Fruit fly (Drosophila melanogaster): ENCODE data around the gene CG34377.

Gene CG34377

DNA sequence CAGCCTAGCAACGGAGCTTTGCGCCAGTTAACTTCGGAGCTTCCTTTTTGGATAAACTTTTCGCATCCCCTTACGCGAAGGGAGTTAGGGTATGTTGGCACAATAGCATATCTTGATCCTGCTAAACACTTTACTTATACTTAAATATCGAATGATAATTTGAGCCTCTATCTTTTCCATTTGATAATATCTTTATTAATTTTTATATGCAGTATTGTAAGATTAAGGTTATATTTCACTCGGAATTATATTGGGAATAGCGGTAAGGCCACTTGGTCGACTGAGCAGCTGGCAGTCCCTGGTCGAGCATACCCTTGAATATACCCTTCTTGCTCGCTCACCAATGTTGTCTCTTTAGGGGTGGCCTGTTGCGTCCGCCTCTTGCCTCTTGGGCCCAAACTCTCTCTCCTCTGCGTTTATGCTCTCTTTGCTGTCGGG, 44.9 kb upstream of the CG34377 start (continued):
- TF ChIP-seq Dad (GFP tag; optimal IDR thresholded peaks at IDR 0.05) (no peak), her (GFP tag; optimal IDR thresholded peaks at IDR 0.05) (no peak), tgo (GFP tag; IDR thresholded peaks at IDR 0.05) (peak; percentile 72), crp (GFP tag; optimal IDR thresholded peaks at IDR 0.05) (peak in 1 of 2 experiments; percentile 31), Taf1 (GFP tag; IDR thresholded peaks at IDR 0.05) (peak; percentile 60), CG2120 (GFP tag; optimal IDR thresholded peaks at IDR 0.05) (peak; percentile 79), sima (GFP tag; optimal IDR thresholded peaks at IDR 0.05) (no peak), NfI (GFP tag; optimal IDR thresholded peaks at IDR 0.05) (peak; percentile 52), pan (optimal IDR thresholded peaks at IDR 0.05) (peak in 1 of 2 experiments; percentile 31), pan (GFP tag; optimal IDR thresholded peaks at IDR 0.05 in 1 of 2, IDR thresholded peaks at IDR 0.05 in 1 of 2) (peak in 1 of 2 experiments; percentile 82), CG13296 (GFP tag; optimal IDR thresholded peaks at IDR 0.05) (peak; percentile 59), Awh (GFP tag; IDR thresholded peaks at IDR 0.05) (peak; percentile 56; the same call in 1 of the 2 replicates), Scr (GFP tag; IDR thresholded peaks at IDR 0.05; ENCODE audit: partially characterized antibody) (no peak), ems (GFP tag; optimal IDR thresholded peaks at IDR 0.05) (no peak), CG8765 (GFP tag; IDR thresholded peaks at IDR 0.05) (peak; percentile 6; the same call in 1 of the 2 replicates), CG2889 (GFP tag; IDR thresholded peaks at IDR 0.05) (peak; percentile 74), Ravus (GFP tag; IDR thresholded peaks at IDR 0.05) (peak; percentile 72), Atf6 (GFP tag; IDR thresholded peaks at IDR 0.05) (peak; percentile 91), CG6683 (GFP tag; optimal IDR thresholded peaks at IDR 0.05) (peak; percentile 39), wdn (GFP tag; IDR thresholded peaks at IDR 0.05) (peak; percentile 72), CG17385 (GFP tag; optimal IDR thresholded peaks at IDR 0.05) (peak; percentile 58), CG4424 (GFP tag; optimal IDR thresholded peaks at IDR 0.05) (peak; percentile 59), CG11560 (tag; IDR thresholded peaks at IDR 0.05) (peak; percentile 60; the same call in 2 of the 3 replicates), jing (GFP tag; optimal IDR thresholded peaks at IDR 0.05) (peak; percentile 25), lbe (GFP tag; optimal IDR thresholded peaks at IDR 0.05) (peak; percentile 25), Abd-B (GFP tag; optimal IDR thresholded peaks at IDR 0.05) (no peak), CG7745 (tag; optimal IDR thresholded peaks at IDR 0.05) (no peak), bsh (GFP tag; optimal IDR thresholded peaks at IDR 0.05) (peak in 1 of 2 experiments; percentile 38), CG34422 (GFP tag; IDR thresholded peaks at IDR 0.05) (peak; percentile 68), tap (tag; optimal IDR thresholded peaks at IDR 0.05) (no peak)

- no peak for TF ChIP-seq caup (GFP tag; optimal IDR thresholded peaks at IDR 0.05; ENCODE audit: severe bottlenecking)
- no peak for TF ChIP-seq jing (GFP tag; optimal IDR thresholded peaks at IDR 0.05)
- TF ChIP-seq dysf (GFP tag; IDR thresholded peaks at IDR 0.05): no peak
- TF ChIP-seq NC2β (GFP tag; optimal IDR thresholded peaks at IDR 0.05): no peak
- TF ChIP-seq Scr (GFP tag; IDR thresholded peaks at IDR 0.05; ENCODE audit: partially characterized antibody): peak; percentile 67
- TF ChIP-seq ranshi (GFP tag; IDR thresholded peaks at IDR 0.05): no peak
- no peak for TF ChIP-seq org-1 (GFP tag; optimal IDR thresholded peaks at IDR 0.05)
- no peak for TF ChIP-seq CG9932 (GFP tag; IDR thresholded peaks at IDR 0.05)
- TF ChIP-seq CG12071 (GFP tag; optimal IDR thresholded peaks at IDR 0.05): peak; percentile 8
- TF ChIP-seq lab (GFP tag; optimal IDR thresholded peaks at IDR 0.05): no peak
- peak; percentile 55; the same call in 1 of the 2 replicates for TF ChIP-seq CG16779 (GFP tag; IDR thresholded peaks at IDR 0.05)
- no peak for TF ChIP-seq CG12155 (GFP tag; optimal IDR thresholded peaks at IDR 0.05)
- TF ChIP-seq dm (GFP tag; optimal IDR thresholded peaks at IDR 0.05): no peak
- no peak for TF ChIP-seq zen (tag; optimal IDR thresholded peaks at IDR 0.05)
- TF ChIP-seq trem (tag; optimal IDR thresholded peaks at IDR 0.05): no peak
- no peak for TF ChIP-seq CG30020 (tag; optimal IDR thresholded peaks at IDR 0.05)
- TF ChIP-seq CrebB (tag; optimal IDR thresholded peaks at IDR 0.05): no peak
- TF ChIP-seq phol (tag; optimal IDR thresholded peaks at IDR 0.05): no peak
- peak; percentile 92 for TF ChIP-seq ewg (GFP tag; optimal IDR thresholded peaks at IDR 0.05)
- TF ChIP-seq nom (GFP tag; optimal IDR thresholded peaks at IDR 0.05): peak; percentile 16
- TF ChIP-seq CG17612 (GFP tag; IDR thresholded peaks at IDR 0.05): no peak
- peak; percentile 35 for TF ChIP-seq CG31441 (GFP tag; IDR thresholded peaks at IDR 0.05)
Measured at dm6 chr3R:22368077-22368776, 44.3 kb upstream of the CG34377 start.
